Worm (Caenorhabditis elegans) whole organism, midembryonic: ENCODE data around the gene dct-14.

ENCODE experiments used
- cog-1 ChIP-seq: sonication (generic microtip); optimal IDR thresholded peaks from 2 replicates; lab custom pipeline; 2016; ENCODE audit warnings: missing genetic modification characterization, missing compliant biosample characterization
- flt-1 ChIP-seq: fragments of 200-800 bp; sonication (Bioruptor generic); IDR thresholded peaks from 2 replicates; pipeline ENCODE4 v1.3.6; 2022; ENCODE audit warnings: missing genetic modification characterization, missing compliant biosample characterization
- klf-2 ChIP-seq: fragments of 200-800 bp; sonication (Bioruptor generic); conservative IDR thresholded peaks from 2 replicates; pipeline ENCODE4 v1.3.6; 2022; ENCODE audit warnings: missing genetic modification reagents, missing genetic modification characterization, missing compliant biosample characterization
- med-1 ChIP-seq: sonication (generic microtip); optimal IDR thresholded peaks from 2 replicates; lab custom pipeline; 2017; ENCODE audit warnings: missing genetic modification characterization, mild to moderate bottlenecking, missing compliant biosample characterization, antibody characterized with exemption, missing genetic modification reagents; ENCODE audit not compliant: insufficient read depth
- ref-1 ChIP-seq: fragments of 200-800 bp; sonication (Bioruptor generic); conservative IDR thresholded peaks from 2 replicates; pipeline ENCODE4 v1.3.6; 2022; ENCODE audit warnings: missing genetic modification reagents, missing genetic modification characterization, missing compliant biosample characterization
- tab-1 ChIP-seq: fragments of 200-800 bp; sonication (Bioruptor generic); IDR thresholded peaks from 2 replicates; pipeline ENCODE4 v1.3.6; 2022; ENCODE audit warnings: missing genetic modification characterization, missing compliant biosample characterization
- ztf-29 ChIP-seq: fragments of 200-800 bp; sonication (Bioruptor generic); IDR thresholded peaks from 2 replicates; pipeline ENCODE4 v1.3.6; 2022; ENCODE audit warnings: missing genetic modification reagents, missing genetic modification characterization, missing compliant biosample characterization

DNA sequence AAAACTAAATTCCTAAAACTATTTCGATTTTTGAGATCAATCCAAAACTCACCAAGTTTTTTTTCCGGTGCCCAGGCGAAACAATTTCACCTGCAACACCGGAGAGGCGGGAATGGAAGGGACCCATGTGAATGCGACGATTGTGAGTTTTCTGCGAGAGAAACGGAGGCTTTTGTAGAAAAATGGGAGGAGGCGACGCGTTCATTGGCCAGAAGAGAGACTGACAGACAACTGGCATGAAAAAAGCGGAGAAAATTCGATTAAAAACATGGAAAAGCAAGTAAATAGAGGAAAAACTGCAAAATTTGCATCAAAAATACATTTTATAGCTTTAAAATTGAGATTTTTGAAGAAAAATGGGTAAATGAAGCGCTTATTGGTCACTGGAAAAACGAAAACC, 24.5 kb downstream of the dct-14 start, which contains the start of gene B0250.7:
- TF ChIP-seq med-1 (GFP tag; lab: Kevin White, UChicago), result no peak
- TF ChIP-seq cog-1 (tag; lab: Kevin White, UChicago), result no peak
- TF ChIP-seq ref-1 (GFP tag; lab: Robert Waterston, UW), result no peak
- TF ChIP-seq klf-2 (GFP tag; lab: Robert Waterston, UW), result no peak
- no peak for TF ChIP-seq tab-1 (GFP tag; lab: Robert Waterston, UW)
- no peak for TF ChIP-seq ztf-29 (GFP tag; lab: Robert Waterston, UW)
- no peak for TF ChIP-seq flt-1 (GFP tag; lab: Robert Waterston, UW)
